Worm (Caenorhabditis elegans): ENCODE results near the gene fut-4.

fut-4 gene

ce11 chrII:2822435-2822920 is at the start of gene fut-4, which contains the start of gene K12H6.10:
Gene fut-4 (minus strand): TSS chrII:2822535.
Gene K12H6.10 (plus strand): TSS chrII:2822870.
- TF ChIP-seq efl-1 (optimal IDR thresholded peaks at IDR 0.05): no peak
- TF ChIP-seq efl-1 (GFP tag; optimal IDR thresholded peaks at IDR 0.05 in 1 of 2): no peak
- TF ChIP-seq hlh-17 (GFP tag; optimal IDR thresholded peaks at IDR 0.05; ENCODE audit: borderline replicate concordance): no peak
- no peak for TF ChIP-seq nhr-85 (tag)
- no peak for TF ChIP-seq aly-2 (tag; optimal IDR thresholded peaks at IDR 0.05)

DNA sequence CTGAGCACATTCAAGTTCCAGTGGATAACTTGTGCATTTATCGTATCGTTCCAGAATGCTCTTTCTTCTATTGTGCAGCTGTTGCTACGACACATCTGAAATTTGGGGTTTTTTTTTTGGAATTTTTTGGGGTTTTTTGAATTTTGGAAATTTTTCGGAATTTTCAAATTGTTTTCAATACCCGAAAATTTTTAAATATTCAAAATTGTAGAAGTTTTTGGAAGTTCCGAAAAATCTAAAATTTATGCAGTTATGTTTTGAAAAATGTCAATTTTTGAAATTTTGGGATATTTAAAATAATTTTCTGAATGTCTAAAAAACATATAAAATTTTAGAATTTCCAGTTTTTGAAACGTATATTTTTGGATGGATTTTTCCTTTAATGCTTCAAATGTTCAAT is 49.5 kb upstream of the fut-4 start, which contains the start of gene Y110A2AL.10:
Y110A2AL.10 (minus strand) TSS at position 101 of the 400 bp plus-strand sequence.
- TF ChIP-seq pqm-1 (tag; optimal IDR thresholded peaks at IDR 0.05): no peak
- no peak for TF ChIP-seq lsy-2 (tag; optimal IDR thresholded peaks at IDR 0.05)
- no peak for TF ChIP-seq nhr-76 (tag; optimal IDR thresholded peaks at IDR 0.05)
- no peak for TF ChIP-seq tbx-2 (tag; optimal IDR thresholded peaks at IDR 0.05)
- TF ChIP-seq nhr-85 (tag): no peak
- TF ChIP-seq ama-1 (optimal IDR thresholded peaks at IDR 0.05): no peak
- TF ChIP-seq sptf-1 (tag; optimal IDR thresholded peaks at IDR 0.05): no peak
- TF ChIP-seq hlh-17 (GFP tag; optimal IDR thresholded peaks at IDR 0.05; ENCODE audit: borderline replicate concordance): no peak
- TF ChIP-seq fkh-8 (tag; optimal IDR thresholded peaks at IDR 0.05): no peak

DNA sequence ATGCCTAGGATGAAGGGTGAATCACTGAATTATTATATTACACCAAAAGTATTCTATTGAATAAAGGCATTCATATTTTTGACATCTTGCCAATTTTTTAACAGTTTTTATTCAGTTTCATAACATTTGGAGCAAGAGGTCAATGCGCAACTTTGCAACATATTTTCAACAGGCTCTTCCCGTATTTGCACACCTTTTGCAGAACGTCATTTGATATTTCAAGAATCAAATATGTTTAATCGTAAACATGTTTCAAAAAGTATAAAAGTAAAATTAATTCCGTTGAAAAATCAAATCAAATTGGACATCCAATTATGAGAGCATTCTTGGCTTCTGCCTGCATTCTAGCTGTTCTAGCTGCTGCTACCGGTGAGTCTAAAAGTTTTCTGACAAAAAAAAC is 45.4 kb upstream of the fut-4 start, which contains the start of gene Y110A2AL.2:
Y110A2AL.2 (plus strand) TSS at position 301 of the 400 bp plus-strand sequence.
- TF ChIP-seq snu-23 (GFP tag; optimal IDR thresholded peaks at IDR 0.05) (no peak), lin-15B (tag; optimal IDR thresholded peaks at IDR 0.05) (no peak), C34B4.2 (tag; optimal IDR thresholded peaks at IDR 0.05) (no peak), ets-5 (GFP tag; IDR thresholded peaks at IDR 0.05) (no peak)

- TF ChIP-seq zag-1 (tag; optimal IDR thresholded peaks at IDR 0.05) (no peak), nhr-77 (tag; optimal IDR thresholded peaks at IDR 0.05) (no peak), hlh-17 (GFP tag; optimal IDR thresholded peaks at IDR 0.05; ENCODE audit: borderline replicate concordance) (no peak), nhr-71 (tag; optimal IDR thresholded peaks at IDR 0.05) (no peak), lin-39 (tag; optimal IDR thresholded peaks at IDR 0.05) (no peak), nhr-90 (tag; optimal IDR thresholded peaks at IDR 0.05; ENCODE audit: poor library complexity) (no peak), nhr-12 (tag; optimal IDR thresholded peaks at IDR 0.05) (no peak), ceh-82 (tag; optimal IDR thresholded peaks at IDR 0.05) (no peak), nhr-47 (tag; optimal IDR thresholded peaks at IDR 0.05) (no peak), elt-3 (tag; optimal IDR thresholded peaks at IDR 0.05) (no peak), unc-62 (GFP tag; optimal IDR thresholded peaks at IDR 0.05) (no peak), isw-1 (GFP tag; IDR thresholded peaks at IDR 0.05) (no peak), aly-2 (tag; optimal IDR thresholded peaks at IDR 0.05) (no peak), skn-1 (tag; optimal IDR thresholded peaks at IDR 0.05) (no peak)
Measured at ce11 chrII:2866541-2867124, 44.3 kb upstream of the fut-4 start, which contains the start of the genes Y110A2AL.9 and Y110A2AL.3. Gene Y110A2AL.9 (minus strand): TSS chrII:2866641. Gene Y110A2AL.3 (plus strand): TSS chrII:2867074.

- no peak for TF ChIP-seq swsn-7 (tag; optimal IDR thresholded peaks at IDR 0.05)
- no peak for TF ChIP-seq fos-1 (tag; optimal IDR thresholded peaks at IDR 0.05)
- TF ChIP-seq F16B12.6 (tag; optimal IDR thresholded peaks at IDR 0.05): no peak
- TF ChIP-seq egl-13 (tag; optimal IDR thresholded peaks at IDR 0.05): no peak
- no peak for TF ChIP-seq hlh-17 (GFP tag; optimal IDR thresholded peaks at IDR 0.05; ENCODE audit: borderline replicate concordance)
- no peak for TF ChIP-seq rnt-1 (tag; optimal IDR thresholded peaks at IDR 0.05)
- TF ChIP-seq pqm-1 (tag; optimal IDR thresholded peaks at IDR 0.05): no peak
- TF ChIP-seq snu-23 (GFP tag; optimal IDR thresholded peaks at IDR 0.05): no peak
- TF ChIP-seq nhr-71 (tag; optimal IDR thresholded peaks at IDR 0.05): no peak
- no peak for TF ChIP-seq ces-1 (GFP tag; optimal IDR thresholded peaks at IDR 0.05)
- TF ChIP-seq ceh-88 (GFP tag; IDR thresholded peaks at IDR 0.05): no peak
- no peak for TF ChIP-seq ztf-11 (tag; optimal IDR thresholded peaks at IDR 0.05)
- no peak for TF ChIP-seq nhr-20 (tag; optimal IDR thresholded peaks at IDR 0.05)
Measured at ce11 chrII:2865355-2865754, 43.0 kb upstream of the fut-4 start.
